Worm (Caenorhabditis elegans): ENCODE data around the gene math-4.

DNA sequence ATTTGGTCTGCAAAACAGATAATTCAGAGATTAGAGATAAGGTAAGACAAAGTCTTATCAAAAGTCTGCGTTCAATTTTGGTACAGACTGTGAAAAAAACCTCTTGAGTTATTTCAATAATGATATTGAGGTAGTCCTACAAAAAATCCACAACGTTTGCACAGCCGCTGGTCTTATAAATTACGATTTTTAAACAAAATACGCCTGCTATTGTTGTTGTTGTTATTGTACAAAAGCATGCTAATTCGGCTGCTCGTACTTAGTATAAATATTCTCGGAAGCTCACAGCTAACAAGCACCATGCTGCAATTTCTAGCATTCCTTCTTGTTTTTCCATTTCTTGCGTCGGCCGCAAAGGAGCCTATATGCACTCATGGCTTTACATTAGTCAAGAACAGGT, 38.2 kb downstream of the math-4 start, which contains the start of gene clec-19:
- no peak for TF ChIP-seq dve-1 (tag; optimal IDR thresholded peaks at IDR 0.05)
- no peak for TF ChIP-seq pha-4 (tag; optimal IDR thresholded peaks at IDR 0.05)
- no peak for TF ChIP-seq K09A11.1 (tag; optimal IDR thresholded peaks at IDR 0.05; ENCODE audit: insufficient read depth)
- TF ChIP-seq ama-1 (optimal IDR thresholded peaks at IDR 0.05), result no peak
- no peak for TF ChIP-seq gmeb-2 (tag; optimal IDR thresholded peaks at IDR 0.05)
- TF ChIP-seq pag-3 (tag; optimal IDR thresholded peaks at IDR 0.05; ENCODE audit: borderline replicate concordance), result no peak
- no peak for TF ChIP-seq nhr-232 (tag; optimal IDR thresholded peaks at IDR 0.05)
- no peak for TF ChIP-seq elt-2 (tag; optimal IDR thresholded peaks at IDR 0.05)
